Worm (Caenorhabditis elegans) whole organism, L2 larva: ENCODE data around the gene Y57G7A.6.

Experiments used
- C34F6.9 ChIP-seq: fragments of 150-350 bp; optimal IDR thresholded peaks from 2 replicates; lab custom pipeline; 2014; ENCODE audit warnings: missing biosample characterization, missing genetic modification characterization
- F13H6.1 ChIP-seq: sonication (generic microtip); optimal IDR thresholded peaks from 2 replicates; lab custom pipeline; 2016; ENCODE audit warnings: missing genetic modification characterization, missing compliant biosample characterization
- Y55F3AM.14 ChIP-seq: fragments of 200-800 bp; sonication (Bioruptor generic); optimal IDR thresholded peaks from 2 replicates; lab custom pipeline; 2018; ENCODE audit warnings: mild to moderate bottlenecking, missing genetic modification characterization, missing compliant biosample characterization
- ZK546.5 ChIP-seq: sonication (generic microtip); optimal IDR thresholded peaks from 2 replicates; lab custom pipeline; 2017; ENCODE audit warnings: missing biosample characterization, missing genetic modification characterization
- alr-1 ChIP-seq: fragments of 150-350 bp; optimal IDR thresholded peaks from 2 replicates; lab custom pipeline; 2014; ENCODE audit warnings: missing biosample characterization, missing genetic modification characterization
- aly-2 ChIP-seq: fragments of 150-350 bp; optimal IDR thresholded peaks from 2 replicates; lab custom pipeline; 2014; ENCODE audit warnings: missing biosample characterization, missing genetic modification characterization
- ama-1 ChIP-seq: fragments of 150-350 bp; optimal IDR thresholded peaks from 2 replicates; lab custom pipeline; 2018; ENCODE audit warnings: inconsistent platforms
- blmp-1 ChIP-seq: sonication (generic microtip); optimal IDR thresholded peaks from 2 replicates; lab custom pipeline; 2017; ENCODE audit warnings: missing genetic modification characterization, mild to moderate bottlenecking, missing compliant biosample characterization, antibody characterized with exemption, moderate library complexity; ENCODE audit not compliant: insufficient read depth
- ceh-16 ChIP-seq: fragments of 150-350 bp; optimal IDR thresholded peaks from 2 replicates; lab custom pipeline; 2014; ENCODE audit warnings: missing biosample characterization, missing genetic modification characterization
- ceh-82 ChIP-seq: fragments of 150-350 bp; optimal IDR thresholded peaks from 2 replicates; lab custom pipeline; 2014; ENCODE audit warnings: missing biosample characterization, missing genetic modification characterization
- crh-2 ChIP-seq: sonication (generic microtip); optimal IDR thresholded peaks from 2 replicates; lab custom pipeline; 2017; ENCODE audit warnings: missing biosample characterization, missing genetic modification characterization
- dmd-4 ChIP-seq: sonication (generic microtip); optimal IDR thresholded peaks from 2 replicates; lab custom pipeline; 2017; ENCODE audit warnings: missing biosample characterization, missing genetic modification characterization
- egl-27 ChIP-seq: sonication (generic microtip); optimal IDR thresholded peaks from 3 replicates; lab custom pipeline; 2017; ENCODE audit warnings: missing biosample characterization, missing genetic modification reagents, missing genetic modification characterization
- elt-1 ChIP-seq: fragments of 150-350 bp; optimal IDR thresholded peaks from 2 replicates; lab custom pipeline; 2014; ENCODE audit warnings: missing biosample characterization, missing genetic modification characterization
- elt-3 ChIP-seq: sonication (generic microtip); optimal IDR thresholded peaks from 2 replicates; lab custom pipeline; 2017; ENCODE audit warnings: missing biosample characterization, missing genetic modification characterization
- fos-1 ChIP-seq: fragments of 150-350 bp; optimal IDR thresholded peaks from 2 replicates; lab custom pipeline; 2014; ENCODE audit warnings: missing biosample characterization, missing genetic modification characterization
- gmeb-1 ChIP-seq: fragments of 150-350 bp; optimal IDR thresholded peaks from 2 replicates; lab custom pipeline; 2014; ENCODE audit warnings: missing biosample characterization, missing genetic modification characterization
- lin-11 ChIP-seq: fragments of 150-350 bp; sonication (generic microtip); optimal IDR thresholded peaks from 2 replicates; lab custom pipeline; 2014; ENCODE audit warnings: missing biosample characterization, missing genetic modification characterization, inconsistent platforms, mixed read lengths
- lin-13 ChIP-seq: fragments of 150-350 bp; optimal IDR thresholded peaks from 2 replicates; lab custom pipeline; 2014; ENCODE audit warnings: missing biosample characterization, missing genetic modification reagents, missing genetic modification characterization
- lsy-2 ChIP-seq, 2 experiments: fragments of 150-350 bp in 1 of 2; sonication (generic microtip) in 1 of 2; optimal IDR thresholded peaks; 2 replicates each; lab custom pipeline; 2014 to 2017; ENCODE audit warnings: missing biosample characterization in 2 of 2, missing genetic modification characterization in 2 of 2
- mab-5 ChIP-seq: fragments of 150-350 bp; optimal IDR thresholded peaks from 2 replicates; lab custom pipeline; 2014; ENCODE audit warnings: missing biosample characterization, missing genetic modification characterization
- mbf-1 ChIP-seq: sonication (generic microtip); optimal IDR thresholded peaks from 2 replicates; lab custom pipeline; 2017; ENCODE audit warnings: missing biosample characterization, missing genetic modification characterization
- mdl-1 ChIP-seq, 2 experiments: fragments of 150-350 bp in 1 of 2; sonication (generic microtip) in 1 of 2; optimal IDR thresholded peaks; 2 replicates each; lab custom pipeline; 2017; ENCODE audit warnings: missing biosample characterization in 2 of 2, missing genetic modification characterization in 2 of 2
- nhr-10 ChIP-seq: sonication (generic microtip); optimal IDR thresholded peaks from 2 replicates; lab custom pipeline; 2017; ENCODE audit warnings: missing biosample characterization, missing genetic modification characterization
- nhr-11 ChIP-seq: fragments of 150-350 bp; optimal IDR thresholded peaks from 2 replicates; lab custom pipeline; 2014; ENCODE audit warnings: missing biosample characterization, missing genetic modification characterization
- nhr-12 ChIP-seq: fragments of 150-350 bp; optimal IDR thresholded peaks from 2 replicates; lab custom pipeline; 2014; ENCODE audit warnings: missing biosample characterization, missing genetic modification characterization
- nhr-21 ChIP-seq: fragments of 150-350 bp; optimal IDR thresholded peaks from 2 replicates; lab custom pipeline; 2014; ENCODE audit warnings: missing biosample characterization, missing genetic modification characterization
- nhr-23 ChIP-seq: fragments of 150-350 bp; optimal IDR thresholded peaks from 2 replicates; lab custom pipeline; 2014; ENCODE audit warnings: missing biosample characterization, missing genetic modification reagents, missing genetic modification characterization
- nhr-237 ChIP-seq: fragments of 150-350 bp; optimal IDR thresholded peaks from 2 replicates; lab custom pipeline; 2014; ENCODE audit warnings: missing biosample characterization, missing genetic modification characterization
- nhr-25 ChIP-seq: fragments of 150-350 bp; sonication (generic microtip); optimal IDR thresholded peaks from 3 replicates; lab custom pipeline; 2014; ENCODE audit warnings: missing biosample characterization, missing genetic modification characterization
- nhr-6 ChIP-seq: fragments of 150-350 bp; optimal IDR thresholded peaks from 2 replicates; lab custom pipeline; 2014; ENCODE audit warnings: missing biosample characterization, missing genetic modification characterization
- nhr-77 ChIP-seq: fragments of 150-350 bp; optimal IDR thresholded peaks from 2 replicates; lab custom pipeline; 2014; ENCODE audit warnings: missing biosample characterization, missing genetic modification characterization
- peb-1 ChIP-seq: fragments of 150-350 bp; optimal IDR thresholded peaks from 2 replicates; lab custom pipeline; 2014; ENCODE audit warnings: missing biosample characterization, missing genetic modification characterization
- sem-4 ChIP-seq: fragments of 150-350 bp; optimal IDR thresholded peaks from 2 replicates; lab custom pipeline; 2014; ENCODE audit warnings: missing biosample characterization, missing genetic modification reagents, missing genetic modification characterization
- sma-3 ChIP-seq: sonication (generic microtip); optimal IDR thresholded peaks from 2 replicates; lab custom pipeline; 2016; ENCODE audit warnings: missing genetic modification reagents, missing genetic modification characterization, missing compliant biosample characterization
- sma-9 ChIP-seq, 2 experiments: fragments of 150-350 bp in 1 of 2; sonication (generic microtip) in 1 of 2; optimal IDR thresholded peaks; 2 replicates each; lab custom pipeline; 2014 to 2016; ENCODE audit warnings: missing genetic modification characterization in 2 of 2, mild to moderate bottlenecking in 1 of 2, missing biosample characterization in 1 of 2, missing compliant biosample characterization in 1 of 2, missing genetic modification reagents in 1 of 2, moderate library complexity in 1 of 2
- snpc-4 ChIP-seq: fragments of 150-350 bp; optimal IDR thresholded peaks from 2 replicates; lab custom pipeline; 2014; ENCODE audit warnings: missing biosample characterization, missing genetic modification characterization
- unc-39 ChIP-seq: fragments of 150-350 bp; optimal IDR thresholded peaks from 2 replicates; lab custom pipeline; 2014; ENCODE audit warnings: missing biosample characterization, missing genetic modification characterization
- unc-55 ChIP-seq: fragments of 150-350 bp; sonication (generic microtip); optimal IDR thresholded peaks from 3 replicates; lab custom pipeline; 2014; ENCODE audit warnings: missing biosample characterization, missing genetic modification reagents, missing genetic modification characterization
- unc-62 ChIP-seq: fragments of 150-350 bp; optimal IDR thresholded peaks from 2 replicates; lab custom pipeline; 2014; ENCODE audit warnings: missing biosample characterization, missing genetic modification reagents, missing genetic modification characterization
- zag-1 ChIP-seq: fragments of 150-350 bp; optimal IDR thresholded peaks from 2 replicates; lab custom pipeline; 2014; ENCODE audit warnings: missing biosample characterization, missing genetic modification characterization
- ztf-1 ChIP-seq: fragments of 200-800 bp; sonication (Bioruptor generic); conservative IDR thresholded peaks from 2 replicates; pipeline ENCODE4 v1.3.6; 2022; ENCODE audit warnings: missing genetic modification characterization, missing compliant biosample characterization

Gene Y57G7A.6

ce11 chrII:1246855-1247259 lies 38.6 kb downstream of the Y57G7A.6 start (continued):
- TF ChIP-seq nhr-11 (tag; lab: Kevin White, UChicago): no peak
- no peak for TF ChIP-seq ztf-1 (GFP tag; lab: Robert Waterston, UW)
- TF ChIP-seq ama-1 (lab: Kevin White, UChicago): no peak
- peak; percentile 43 for TF ChIP-seq elt-1 (tag; lab: Kevin White, UChicago)
- peak; percentile 32 to 85 for TF ChIP-seq lsy-2 (tag; optimal IDR thresholded peaks at IDR 0.05; lab: Kevin White, UChicago)
- no peak for TF ChIP-seq nhr-23 (tag; lab: Kevin White, UChicago)
- peak; percentile 94 for TF ChIP-seq nhr-25 (tag; lab: Kevin White, UChicago)
- no peak for TF ChIP-seq alr-1 (tag; lab: Kevin White, UChicago)
- TF ChIP-seq dmd-4 (tag; lab: Kevin White, UChicago): no peak
- no peak for TF ChIP-seq snpc-4 (tag; lab: Kevin White, UChicago)
- TF ChIP-seq nhr-237 (tag; lab: Kevin White, UChicago): peak; percentile 52
- peak; percentile 87 for TF ChIP-seq Y55F3AM.14 (GFP tag; lab: Kevin White, UChicago)
- TF ChIP-seq lin-11 (tag; lab: Kevin White, UChicago): peak; percentile 39
- no peak for TF ChIP-seq nhr-10
- peak; percentile 95 for TF ChIP-seq nhr-21 (tag; lab: Kevin White, UChicago)
- peak; percentile 43 for TF ChIP-seq C34F6.9
- peak; percentile 82 for TF ChIP-seq blmp-1
- TF ChIP-seq sma-3: peak; percentile 89

- no peak for TF ChIP-seq zag-1 (tag; lab: Kevin White, UChicago)
These were observed 39.6 kb downstream of the Y57G7A.6 start for ce11 chrII:1245783-1246182.

- no peak for TF ChIP-seq lin-13 (GFP tag; lab: Kevin White, UChicago)
- TF ChIP-seq Y55F3AM.14 (GFP tag; lab: Kevin White, UChicago): peak; percentile 39
- TF ChIP-seq lsy-2 (tag; optimal IDR thresholded peaks at IDR 0.05; lab: Kevin White, UChicago): peak in 1 of 2 experiments; percentile 3
- peak; percentile 56 for TF ChIP-seq nhr-21 (tag; lab: Kevin White, UChicago)
- TF ChIP-seq aly-2 (tag; lab: Kevin White, UChicago): no peak
- TF ChIP-seq mbf-1 (tag; lab: Kevin White, UChicago): no peak
- no peak for TF ChIP-seq mdl-1 (tag; optimal IDR thresholded peaks at IDR 0.05; lab: Kevin White, UChicago)
- peak; percentile 46 for TF ChIP-seq blmp-1
- TF ChIP-seq nhr-25 (tag; lab: Kevin White, UChicago): no peak
- TF ChIP-seq unc-55 (GFP tag; lab: Kevin White, UChicago): peak; percentile 49
These were observed 40.9 kb downstream of the Y57G7A.6 start for ce11 chrII:1244420-1244959.

ce11 chrII:1242475-1242874 lies 42.9 kb downstream of the Y57G7A.6 start:
- TF ChIP-seq fos-1 (tag; lab: Kevin White, UChicago): peak; percentile 1
- no peak for TF ChIP-seq egl-27 (tag; lab: Kevin White, UChicago)
- TF ChIP-seq ama-1 (lab: Kevin White, UChicago): no peak
- TF ChIP-seq unc-55 (GFP tag; lab: Kevin White, UChicago): peak; percentile 71
- no peak for TF ChIP-seq nhr-23 (tag; lab: Kevin White, UChicago)
- peak; percentile 78 for TF ChIP-seq F13H6.1 (tag; lab: Kevin White, UChicago)
- no peak for TF ChIP-seq unc-62 (GFP tag; lab: Kevin White, UChicago)
- peak; percentile 14 for TF ChIP-seq mab-5 (tag; lab: Kevin White, UChicago)
- TF ChIP-seq gmeb-1 (tag; lab: Kevin White, UChicago): no peak
- no peak for TF ChIP-seq C34F6.9
- no peak for TF ChIP-seq nhr-10
- TF ChIP-seq mdl-1 (tag; optimal IDR thresholded peaks at IDR 0.05; lab: Kevin White, UChicago): no peak
- TF ChIP-seq peb-1: no peak
- no peak for TF ChIP-seq sma-3
- no peak for TF ChIP-seq ceh-82 (tag; lab: Kevin White, UChicago)
- TF ChIP-seq ceh-16 (tag; lab: Kevin White, UChicago): no peak
- TF ChIP-seq elt-3 (tag; lab: Kevin White, UChicago): no peak
- no peak for TF ChIP-seq alr-1 (tag; lab: Kevin White, UChicago)
- TF ChIP-seq ztf-1 (GFP tag; lab: Robert Waterston, UW): no peak
- no peak for TF ChIP-seq sem-4
- TF ChIP-seq lsy-2 (tag; optimal IDR thresholded peaks at IDR 0.05; lab: Kevin White, UChicago): peak in 1 of 2 experiments; percentile 58
- TF ChIP-seq unc-39 (tag; lab: Kevin White, UChicago): no peak
- no peak for TF ChIP-seq nhr-25 (tag; lab: Kevin White, UChicago)
- no peak for TF ChIP-seq nhr-12
- TF ChIP-seq ZK546.5 (tag; lab: Kevin White, UChicago): no peak
- no peak for TF ChIP-seq nhr-77 (tag; lab: Kevin White, UChicago)
- no peak for TF ChIP-seq nhr-21 (tag; lab: Kevin White, UChicago)
- no peak for TF ChIP-seq blmp-1
- TF ChIP-seq crh-2 (tag; lab: Kevin White, UChicago): no peak
- no peak for TF ChIP-seq nhr-6 (tag; lab: Kevin White, UChicago)
- no peak for TF ChIP-seq lin-11 (tag; lab: Kevin White, UChicago)
- no peak for TF ChIP-seq Y55F3AM.14 (GFP tag; lab: Kevin White, UChicago)
- peak; percentile 53 for TF ChIP-seq sma-9 (GFP tag; optimal IDR thresholded peaks at IDR 0.05; lab: Kevin White, UChicago)
- TF ChIP-seq sma-9 (tag; optimal IDR thresholded peaks at IDR 0.05; lab: Kevin White, UChicago): no peak
